Fruit fly (Drosophila melanogaster) whole organism, embryonic: Measurements from ENCODE around the gene CG44405.

Experiments used
- Aef1 ChIP-seq: fragments of 200-800 bp; sonication (Bioruptor generic); IDR thresholded peaks from 3 replicates; pipeline ENCODE4 v1.3.6; 2022; ENCODE audit warnings: missing biosample characterization, missing genetic modification characterization
- Blimp-1 ChIP-seq: fragments of 200-800 bp; sonication (Bioruptor generic); optimal IDR thresholded peaks from 3 replicates; lab custom pipeline; 2018; ENCODE audit warnings: missing biosample characterization, missing genetic modification characterization, mild to moderate bottlenecking, moderate library complexity, missing genetic modification reagents
- CG10565 ChIP-seq: fragments of 200-800 bp; sonication (Bioruptor generic); optimal IDR thresholded peaks from 3 replicates; lab custom pipeline; 2016; ENCODE audit warnings: missing biosample characterization, mild to moderate bottlenecking, missing genetic modification characterization
- CG11247 ChIP-seq: fragments of 200-800 bp; sonication (Bioruptor generic); IDR thresholded peaks from 2 replicates; pipeline ENCODE4 v1.3.6; 2022; ENCODE audit warnings: missing biosample characterization, missing genetic modification characterization
- CG11695 ChIP-seq: fragments of 200-800 bp; sonication (Bioruptor generic); IDR thresholded peaks from 3 replicates; pipeline ENCODE4 v1.3.6; 2022; ENCODE audit warnings: missing biosample characterization, missing genetic modification characterization
- CG15269 ChIP-seq: fragments of 200-800 bp; sonication (Bioruptor generic); optimal IDR thresholded peaks from 2 replicates; lab custom pipeline; 2018; ENCODE audit warnings: missing biosample characterization, mild to moderate bottlenecking, missing genetic modification characterization, moderate library complexity
- CG1529 ChIP-seq: fragments of 200-800 bp; sonication (Bioruptor generic); optimal IDR thresholded peaks from 3 replicates; lab custom pipeline; 2018; ENCODE audit warnings: missing biosample characterization, missing genetic modification characterization
- CG16813 ChIP-seq: fragments of 200-800 bp; sonication (Bioruptor generic); IDR thresholded peaks from 3 replicates; pipeline ENCODE4 v1.3.6; 2022; ENCODE audit warnings: missing biosample characterization, missing genetic modification characterization; ENCODE audit not compliant: partially characterized antibody
- CG17359 ChIP-seq: fragments of 200-800 bp; sonication (Bioruptor generic); optimal IDR thresholded peaks from 3 replicates; lab custom pipeline; 2018; ENCODE audit warnings: missing biosample characterization, mild to moderate bottlenecking, missing genetic modification characterization, moderate library complexity
- CG17802 ChIP-seq: fragments of 200-800 bp; sonication (Bioruptor generic); optimal IDR thresholded peaks from 2 replicates; lab custom pipeline; 2018; ENCODE audit warnings: missing biosample characterization, mild to moderate bottlenecking, missing genetic modification characterization, moderate library complexity
- CG17829 ChIP-seq: fragments of 200-800 bp; optimal IDR thresholded peaks from 2 replicates; lab custom pipeline; 2019; ENCODE audit warnings: missing biosample characterization, mild to moderate bottlenecking, missing genetic modification characterization, moderate library complexity
- CG2120 ChIP-seq: fragments of 200-800 bp; sonication (Bioruptor generic); optimal IDR thresholded peaks from 3 replicates; lab custom pipeline; 2016; ENCODE audit warnings: missing biosample characterization, missing genetic modification characterization
- CG2129 ChIP-seq: fragments of 200-800 bp; sonication (Bioruptor generic); IDR thresholded peaks from 2 replicates; pipeline ENCODE4 v1.3.6; 2022; ENCODE audit warnings: missing biosample characterization, missing genetic modification characterization; ENCODE audit not compliant: partially characterized antibody
- CG34376 ChIP-seq: fragments of 200-800 bp; sonication (Bioruptor generic); optimal IDR thresholded peaks from 2 replicates; lab custom pipeline; 2018; ENCODE audit warnings: missing biosample characterization, mild to moderate bottlenecking, missing genetic modification characterization
- CG34422 ChIP-seq: fragments of 200-800 bp; sonication (Bioruptor generic); IDR thresholded peaks from 3 replicates; pipeline ENCODE4 v1.3.6; 2022; ENCODE audit warnings: missing biosample characterization, missing genetic modification characterization
- CG3838 ChIP-seq: fragments of 200-800 bp; sonication (Bioruptor generic); optimal IDR thresholded peaks from 3 replicates; lab custom pipeline; 2016; ENCODE audit warnings: missing biosample characterization, missing genetic modification characterization
- CG4707 ChIP-seq: fragments of 200-800 bp; sonication (Bioruptor generic); optimal IDR thresholded peaks from 2 replicates; lab custom pipeline; 2018; ENCODE audit warnings: missing biosample characterization, mild to moderate bottlenecking, missing genetic modification characterization, moderate library complexity
- CG7271 ChIP-seq: fragments of 200-800 bp; sonication (Bioruptor generic); optimal IDR thresholded peaks from 2 replicates; lab custom pipeline; 2018; ENCODE audit warnings: missing biosample characterization, mild to moderate bottlenecking, missing genetic modification characterization, moderate library complexity
- CG8388 ChIP-seq: fragments of 200-800 bp; sonication (Bioruptor generic); optimal IDR thresholded peaks from 2 replicates; lab custom pipeline; 2019; ENCODE audit warnings: missing biosample characterization, mild to moderate bottlenecking, missing genetic modification characterization, moderate library complexity
- CG9797 ChIP-seq: fragments of 200-800 bp; sonication (Bioruptor generic); optimal IDR thresholded peaks from 3 replicates; lab custom pipeline; 2018; ENCODE audit warnings: missing biosample characterization, mild to moderate bottlenecking, missing genetic modification characterization
- Drgx ChIP-seq: fragments of 200-800 bp; sonication (Bioruptor generic); IDR thresholded peaks from 2 replicates; pipeline ENCODE4 v1.3.6; 2022; ENCODE audit warnings: missing biosample characterization, missing genetic modification characterization
- Sry-β ChIP-seq: fragments of 200-800 bp; sonication (Bioruptor generic); optimal IDR thresholded peaks from 2 replicates; lab custom pipeline; 2018; ENCODE audit warnings: missing biosample characterization, mild to moderate bottlenecking, missing genetic modification characterization, moderate library complexity
- TFAM ChIP-seq: fragments of 200-800 bp; sonication (Bioruptor generic); optimal IDR thresholded peaks from 2 replicates; lab custom pipeline; 2017; ENCODE audit warnings: missing biosample characterization, missing genetic modification characterization, inconsistent platforms
- Vsx1 ChIP-seq: fragments of 200-800 bp; sonication (Bioruptor generic); optimal IDR thresholded peaks from 2 replicates; lab custom pipeline; 2017; ENCODE audit warnings: missing biosample characterization, mild to moderate bottlenecking, missing genetic modification characterization, missing genetic modification reagents
- ac ChIP-seq: fragments of 200-800 bp; sonication (Bioruptor generic); optimal IDR thresholded peaks from 3 replicates; lab custom pipeline; 2017; ENCODE audit warnings: missing biosample characterization, mild to moderate bottlenecking, missing genetic modification characterization
- cato ChIP-seq: fragments of 200-800 bp; sonication (Bioruptor generic); optimal IDR thresholded peaks from 2 replicates; lab custom pipeline; 2016; ENCODE audit warnings: missing biosample characterization, missing genetic modification characterization, borderline replicate concordance
- dati ChIP-seq: fragments of 200-800 bp; sonication (Bioruptor generic); IDR thresholded peaks from 2 replicates; pipeline ENCODE4 v1.3.6; 2022; ENCODE audit warnings: missing biosample characterization, missing genetic modification characterization
- dimm ChIP-seq: fragments of 200-800 bp; sonication (Bioruptor generic); IDR thresholded peaks from 2 replicates; pipeline ENCODE4 v1.3.6; 2022; ENCODE audit warnings: missing biosample characterization, missing genetic modification characterization
- exex ChIP-seq: fragments of 200-800 bp; sonication (Bioruptor generic); optimal IDR thresholded peaks from 4 replicates; lab custom pipeline; 2018; ENCODE audit warnings: missing biosample characterization, mild to moderate bottlenecking, missing genetic modification characterization, moderate library complexity
- fd3F ChIP-seq: fragments of 200-800 bp; sonication (Bioruptor generic); optimal IDR thresholded peaks from 2 replicates; lab custom pipeline; 2018; ENCODE audit warnings: missing biosample characterization, mild to moderate bottlenecking, missing genetic modification characterization, moderate library complexity
- gfzf ChIP-seq: fragments of 200-800 bp; sonication (Bioruptor generic); optimal IDR thresholded peaks from 2 replicates; lab custom pipeline; 2016; ENCODE audit warnings: missing biosample characterization, mild to moderate bottlenecking, missing genetic modification characterization, moderate library complexity
- kah ChIP-seq: fragments of 200-800 bp; sonication (Bioruptor generic); optimal IDR thresholded peaks from 2 replicates; lab custom pipeline; 2018; ENCODE audit warnings: missing biosample characterization, mild to moderate bottlenecking, missing genetic modification characterization
- lmd ChIP-seq: fragments of 200-800 bp; sonication (Bioruptor generic); IDR thresholded peaks from 2 replicates; pipeline ENCODE4 v1.3.6; 2022; ENCODE audit warnings: missing biosample characterization, missing genetic modification characterization
- luna ChIP-seq: fragments of 200-800 bp; sonication (Bioruptor generic); optimal IDR thresholded peaks from 2 replicates; lab custom pipeline; 2016; ENCODE audit warnings: missing biosample characterization, missing genetic modification characterization
- oc ChIP-seq: fragments of 200-800 bp; sonication (Bioruptor generic); optimal IDR thresholded peaks from 2 replicates; lab custom pipeline; 2018; ENCODE audit warnings: missing biosample characterization, mild to moderate bottlenecking, missing genetic modification characterization, moderate library complexity
- pita ChIP-seq: fragments of 200-800 bp; sonication (Bioruptor generic); optimal IDR thresholded peaks from 2 replicates; lab custom pipeline; 2017; ENCODE audit warnings: missing biosample characterization, mild to moderate bottlenecking, missing genetic modification characterization
- slbo ChIP-seq: fragments of 200-800 bp; sonication (Bioruptor generic); IDR thresholded peaks from 2 replicates; pipeline ENCODE4 v1.3.6; 2022; ENCODE audit warnings: missing biosample characterization, missing genetic modification characterization
- wor ChIP-seq: fragments of 200-800 bp; sonication (Bioruptor generic); IDR thresholded peaks from 2 replicates; pipeline ENCODE4 v1.3.6; 2022; ENCODE audit warnings: missing biosample characterization, missing genetic modification characterization
- zen ChIP-seq: fragments of 200-800 bp; sonication (Bioruptor generic); optimal IDR thresholded peaks from 3 replicates; lab custom pipeline; 2018; ENCODE audit warnings: missing biosample characterization, mild to moderate bottlenecking, missing genetic modification characterization, moderate library complexity

Gene CG44405

dm6 chr2L:16307026-16307703 lies 35.0 kb downstream of the CG44405 start, which contains the start of the genes CG5861 and Syx5 (continued):
- peak; percentile 93 for TF ChIP-seq CG17359 (tag; lab: Kevin White, UChicago)
- no peak for TF ChIP-seq ac (GFP tag; lab: Kevin White, UChicago)
- no peak for TF ChIP-seq CG4707 (GFP tag; lab: Kevin White, UChicago)
- peak; percentile 47 for TF ChIP-seq Vsx1
- no peak for TF ChIP-seq Blimp-1 (GFP tag; lab: Kevin White, UChicago)
- TF ChIP-seq slbo, result peak; percentile 80
- peak; percentile 80 for TF ChIP-seq CG17829 (tag; lab: Kevin White, UChicago)
- peak; percentile 37; the same call in 1 of the 3 replicates for TF ChIP-seq Aef1 (GFP tag; lab: Robert Waterston, UW)
- TF ChIP-seq CG1529, result peak; percentile 1
- TF ChIP-seq CG34376 (GFP tag; lab: Kevin White, UChicago), result peak; percentile 75
- no peak for TF ChIP-seq Drgx (GFP tag; lab: Robert Waterston, UW)
- 0 out of 3 replicates have a peak, but pooled peaks have one; percentile 43 for TF ChIP-seq CG34422 (GFP tag; lab: Robert Waterston, UW)
- TF ChIP-seq CG10565 (GFP tag; lab: Kevin White, UChicago), result no peak
- TF ChIP-seq CG15269 (tag; lab: Kevin White, UChicago), result no peak
- TF ChIP-seq dati, result no peak
- peak; percentile 21; the same call in 1 of the 3 replicates for TF ChIP-seq CG11695 (GFP tag; lab: Robert Waterston, UW)
- TF ChIP-seq CG3838 (GFP tag; lab: Kevin White, UChicago), result no peak
- peak; percentile 47 for TF ChIP-seq CG9797
- peak; percentile 47 for TF ChIP-seq CG8388
- TF ChIP-seq CG11247, result peak; percentile 45; the same call in 1 of the 2 replicates
- no peak for TF ChIP-seq wor (GFP tag; lab: Robert Waterston, UW)
- TF ChIP-seq gfzf (GFP tag; lab: Kevin White, UChicago), result no peak
- TF ChIP-seq CG17802, result no peak
- no peak for TF ChIP-seq dimm
- TF ChIP-seq CG2129, result peak; percentile 92
- no peak for TF ChIP-seq pita (GFP tag; lab: Kevin White, UChicago)
- TF ChIP-seq fd3F (GFP tag; lab: Kevin White, UChicago), result peak; percentile 20
- peak; percentile 63 for TF ChIP-seq exex (tag; lab: Kevin White, UChicago)
- no peak for TF ChIP-seq oc
- TF ChIP-seq TFAM (GFP tag; lab: Kevin White, UChicago), result no peak
- no peak for TF ChIP-seq kah (GFP tag; lab: Kevin White, UChicago)
- TF ChIP-seq cato (GFP tag; lab: Kevin White, UChicago), result no peak
- TF ChIP-seq CG2120 (GFP tag; lab: Kevin White, UChicago), result peak; percentile 63
- no peak for TF ChIP-seq luna (GFP tag; lab: Kevin White, UChicago)
- peak; percentile 52; the same call in 1 of the 2 replicates for TF ChIP-seq lmd (GFP tag; lab: Robert Waterston, UW)
- peak; percentile 87 for TF ChIP-seq CG16813
- TF ChIP-seq CG7271 (tag; lab: Kevin White, UChicago), result no peak
- TF ChIP-seq Sry-β (GFP tag; lab: Kevin White, UChicago), result peak; percentile 85
- TF ChIP-seq zen (tag; lab: Kevin White, UChicago), result peak; percentile 73
- TF ChIP-seq, all 482 proteins: peak for 229
